Comparison of ENCODE assay signal across 2 worm cellular contexts in the genomic region with DNA sequence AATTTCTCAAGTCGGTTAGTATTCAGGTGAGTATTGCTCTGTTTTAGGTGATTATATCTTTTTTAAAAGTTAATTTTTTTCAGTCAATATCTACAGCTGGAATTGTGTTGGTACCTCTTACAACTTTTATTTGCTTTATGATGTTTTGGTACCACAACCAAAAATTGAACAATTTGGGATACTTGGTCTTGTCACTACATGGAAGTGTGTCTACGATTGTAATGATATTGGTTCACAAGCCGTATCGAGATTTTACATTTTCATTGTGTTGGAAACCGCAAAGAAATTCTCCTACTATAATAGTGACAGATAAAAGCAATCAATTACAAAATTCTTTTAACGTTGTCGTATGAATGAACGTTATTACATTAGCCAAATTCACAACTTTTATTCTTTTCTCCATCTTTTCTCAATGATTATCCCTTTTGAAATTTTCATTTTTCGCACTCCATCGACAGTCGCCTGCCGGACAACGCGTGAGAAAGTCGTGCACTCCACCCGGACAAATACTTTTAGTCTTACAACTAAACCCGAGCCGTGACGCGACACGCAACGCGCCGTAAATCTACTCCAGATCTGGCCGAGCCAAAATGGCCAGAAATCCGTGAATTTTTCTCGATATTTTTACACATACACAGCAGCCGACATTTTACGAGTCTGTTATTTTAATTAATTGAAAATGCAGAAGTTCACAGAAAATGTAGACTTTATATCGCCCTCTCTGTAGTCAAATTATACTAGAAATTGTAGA.
A peak's percentile ranks its signal among the peaks of the same experiment; 100 is the strongest.
TF ChIP-seq lines count a peak whose summit lies in the region.

No protein-coding gene starts in this region.

TF ChIP-seq in whole organism, L4 larva, 104 proteins besides CTCF, POLR2A, EP300 and RAD21:
- TF ChIP-seq hif-1 (tag; optimal IDR thresholded peaks at IDR 0.05; lab: Kevin White, UChicago) (no peak), pqm-1 (tag; optimal IDR thresholded peaks at IDR 0.05; lab: Kevin White, UChicago) (no peak), lin-38 (GFP tag; IDR thresholded peaks at IDR 0.05; lab: Robert Waterston, UW) (peak; percentile 53), tag-97 (GFP tag; IDR thresholded peaks at IDR 0.05; lab: Robert Waterston, UW) (no peak), R02D3.7 (tag; optimal IDR thresholded peaks at IDR 0.05; lab: Kevin White, UChicago) (no peak), dmd-8 (GFP tag; IDR thresholded peaks at IDR 0.05; lab: Robert Waterston, UW) (peak; percentile 52; the same call in 1 of the 2 replicates), T20F7.1 (GFP tag; optimal IDR thresholded peaks at IDR 0.05; lab: Kevin White, UChicago) (no peak), set-16 (GFP tag; IDR thresholded peaks at IDR 0.05; lab: Robert Waterston, UW) (no peak), gei-8 (GFP tag; optimal IDR thresholded peaks at IDR 0.05; lab: Kevin White, UChicago) (no peak), vab-7 (GFP tag; IDR thresholded peaks at IDR 0.05; lab: Robert Waterston, UW) (no peak), dmd-6 (GFP tag; IDR thresholded peaks at IDR 0.05; lab: Robert Waterston, UW) (peak; percentile 31), aha-1 (tag; lab: Kevin White, UChicago) (peak; percentile 95), lin-13 (GFP tag; optimal IDR thresholded peaks at IDR 0.05; lab: Kevin White, UChicago) (no peak), F37D6.2 (tag; optimal IDR thresholded peaks at IDR 0.05; lab: Kevin White, UChicago) (no peak), spr-3 (GFP tag; optimal IDR thresholded peaks at IDR 0.05; lab: Kevin White, UChicago) (no peak), nhr-102 (tag; optimal IDR thresholded peaks at IDR 0.05; lab: Kevin White, UChicago) (peak; percentile 17), hlh-11 (tag; optimal IDR thresholded peaks at IDR 0.05; lab: Kevin White, UChicago) (peak; percentile 30), tra-1 (GFP tag; IDR thresholded peaks at IDR 0.05; lab: Robert Waterston, UW) (peak; percentile 42; the same call in 1 of the 2 replicates), aly-2 (tag; optimal IDR thresholded peaks at IDR 0.05; lab: Kevin White, UChicago) (no peak), ZK337.2 (GFP tag; IDR thresholded peaks at IDR 0.05; lab: Robert Waterston, UW) (no peak), Y105C5A.15 (GFP tag; IDR thresholded peaks at IDR 0.05; lab: Robert Waterston, UW) (no peak), attf-4 (tag; optimal IDR thresholded peaks at IDR 0.05; lab: Kevin White, UChicago) (no peak), F26F4.8 (GFP tag; conservative IDR thresholded peaks at IDR 0.05; lab: Robert Waterston, UW) (no peak), ctbp-1 (GFP tag; IDR thresholded peaks at IDR 0.05; lab: Robert Waterston, UW) (0 out of 2 replicates have a peak, but pooled peaks have one; percentile 31), zip-11 (GFP tag; IDR thresholded peaks at IDR 0.05; lab: Robert Waterston, UW) (no peak), unc-130 (GFP tag; optimal IDR thresholded peaks at IDR 0.05; lab: Kevin White, UChicago) (no peak), nhr-28 (tag; optimal IDR thresholded peaks at IDR 0.05; lab: Kevin White, UChicago) (no peak), ztf-11 (tag; optimal IDR thresholded peaks at IDR 0.05; lab: Kevin White, UChicago) (no peak), Y75B8A.6 (GFP tag; IDR thresholded peaks at IDR 0.05; lab: Robert Waterston, UW) (no peak), nhr-77 (tag; optimal IDR thresholded peaks at IDR 0.05; lab: Kevin White, UChicago) (no peak), daf-16 (GFP tag; optimal IDR thresholded peaks at IDR 0.05; lab: Kevin White, UChicago) (no peak), daf-16 (tag; optimal IDR thresholded peaks at IDR 0.05; lab: Kevin White, UChicago) (no peak), nhr-42 (GFP tag; IDR thresholded peaks at IDR 0.05; lab: Robert Waterston, UW) (no peak), hmg-1.1 (GFP tag; IDR thresholded peaks at IDR 0.05; lab: Robert Waterston, UW) (no peak), T26A8.4 (GFP tag; IDR thresholded peaks at IDR 0.05; lab: Robert Waterston, UW) (peak; percentile 31; the same call in 1 of the 2 replicates)

TF ChIP-seq in whole organism, young adult, 124 proteins besides CTCF, POLR2A, EP300 and RAD21:
- TF ChIP-seq chd-7 (tag; optimal IDR thresholded peaks at IDR 0.05; lab: Kevin White, UChicago) (peak; percentile 54), lin-54 (GFP tag; optimal IDR thresholded peaks at IDR 0.05; lab: Kevin White, UChicago) (peak; percentile 14), Y56A3A.18 (GFP tag; IDR thresholded peaks at IDR 0.05; lab: Robert Waterston, UW) (peak; percentile 16; the same call in 1 of the 2 replicates), K11D2.4 (GFP tag; IDR thresholded peaks at IDR 0.05; lab: Robert Waterston, UW) (no peak), Y53G8AR.9 (GFP tag; conservative IDR thresholded peaks at IDR 0.05; lab: Robert Waterston, UW) (peak; percentile 62), dox-1 (GFP tag; IDR thresholded peaks at IDR 0.05; lab: Robert Waterston, UW) (peak; percentile 23; the same call in 1 of the 2 replicates), snpc-4 (GFP tag; optimal IDR thresholded peaks at IDR 0.05; lab: Kevin White, UChicago) (no peak), snpc-4 (tag; optimal IDR thresholded peaks at IDR 0.05; lab: Kevin White, UChicago) (peak in 2 of 4 experiments; percentile 7 to 86), hmg-20 (GFP tag; IDR thresholded peaks at IDR 0.05; lab: Robert Waterston, UW) (no peak), ceh-58 (GFP tag; IDR thresholded peaks at IDR 0.05; lab: Robert Waterston, UW) (no peak), ceh-100 (GFP tag; IDR thresholded peaks at IDR 0.05; lab: Robert Waterston, UW) (no peak), C17E4.6 (GFP tag; IDR thresholded peaks at IDR 0.05; lab: Robert Waterston, UW) (no peak), B0336.3 (GFP tag; IDR thresholded peaks at IDR 0.05; lab: Robert Waterston, UW) (peak; percentile 37; the same call in 1 of the 2 replicates), B0035.1 (tag; optimal IDR thresholded peaks at IDR 0.05; lab: Kevin White, UChicago) (no peak), hsf-1 (GFP tag; IDR thresholded peaks at IDR 0.05; lab: Robert Waterston, UW) (peak; percentile 40; the same call in 1 of the 2 replicates), madf-10 (tag; optimal IDR thresholded peaks at IDR 0.05; lab: Kevin White, UChicago) (peak; percentile 29), nfyb-1 (GFP tag; IDR thresholded peaks at IDR 0.05; lab: Robert Waterston, UW) (peak; percentile 77), nhr-90 (tag; optimal IDR thresholded peaks at IDR 0.05; lab: Kevin White, UChicago) (peak; percentile 62), F37B4.10 (GFP tag; IDR thresholded peaks at IDR 0.05; lab: Robert Waterston, UW) (peak; percentile 98), nhr-80 (tag; optimal IDR thresholded peaks at IDR 0.05; lab: Kevin White, UChicago) (peak; percentile 69), repo-1 (tag; optimal IDR thresholded peaks at IDR 0.05; lab: Kevin White, UChicago) (peak; percentile 45), ztf-22 (GFP tag; optimal IDR thresholded peaks at IDR 0.05; lab: Kevin White, UChicago) (peak; percentile 50), atf-7 (tag; optimal IDR thresholded peaks at IDR 0.05; lab: Kevin White, UChicago) (peak; percentile 11), ztf-26 (tag; optimal IDR thresholded peaks at IDR 0.05; lab: Kevin White, UChicago) (no peak)
